Worm (Caenorhabditis elegans): Measurements from ENCODE around the gene ceh-60.

Gene ceh-60

DNA sequence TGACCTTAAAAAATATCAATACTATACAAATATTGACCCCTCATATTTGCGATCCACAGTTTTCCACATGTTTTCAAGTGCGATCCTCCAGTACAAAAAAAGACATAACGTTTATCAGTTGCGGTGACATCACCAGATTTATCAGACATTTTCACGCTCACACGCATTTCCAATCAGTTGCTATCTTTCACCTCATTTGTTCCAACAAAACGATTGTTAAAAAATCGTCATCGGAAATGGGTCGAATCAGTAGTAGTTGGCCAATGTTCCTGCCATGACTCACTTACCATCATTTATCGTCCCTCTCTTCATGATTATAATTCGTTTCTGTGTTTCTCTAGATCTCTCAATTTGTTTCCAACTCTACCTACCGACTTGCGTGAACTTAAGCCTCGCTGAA is 21.7 kb upstream of the ceh-60 start (continued):
- no peak for TF ChIP-seq dmd-8 (GFP tag; IDR thresholded peaks at IDR 0.05)

DNA sequence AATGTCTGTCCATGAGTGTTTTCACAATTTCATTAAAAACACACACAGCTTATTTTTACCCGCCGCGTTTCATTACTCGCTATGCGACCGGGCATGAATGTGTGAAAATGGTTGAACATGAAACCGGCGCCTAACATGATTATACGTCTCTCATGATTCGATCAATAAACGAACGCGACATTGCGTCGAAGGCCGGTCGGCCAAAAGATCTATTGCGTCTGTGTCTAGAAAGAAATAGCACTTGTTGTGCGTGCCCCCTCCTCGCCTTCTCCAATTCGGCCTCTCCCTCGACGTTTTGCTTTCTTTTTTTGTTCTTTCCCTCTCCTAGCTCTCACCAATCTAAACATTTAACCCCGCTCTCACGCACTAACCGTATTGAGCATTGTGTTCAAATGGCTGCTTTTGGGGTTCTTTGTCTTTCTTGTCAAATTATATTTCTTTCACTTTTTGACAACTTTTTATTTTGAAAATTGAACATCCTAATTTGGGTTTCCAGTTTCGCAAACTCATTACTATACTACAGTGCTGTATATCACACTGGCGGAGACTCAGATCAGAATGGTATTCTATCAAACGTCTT is 21.2 kb upstream of the ceh-60 start:
- TF ChIP-seq lir-3 (tag; optimal IDR thresholded peaks at IDR 0.05) (no peak), dve-1 (tag; optimal IDR thresholded peaks at IDR 0.05; ENCODE audit: insufficient read depth) (peak; percentile 25), nhr-48 (tag; optimal IDR thresholded peaks at IDR 0.05) (no peak), mxl-3 (GFP tag; optimal IDR thresholded peaks at IDR 0.05) (peak; percentile 14), hlh-11 (tag; optimal IDR thresholded peaks at IDR 0.05) (peak; percentile 33), ceh-82 (tag; optimal IDR thresholded peaks at IDR 0.05) (no peak), lsy-2 (tag; optimal IDR thresholded peaks at IDR 0.05) (no peak), nhr-10 (tag; optimal IDR thresholded peaks at IDR 0.05) (no peak), ceh-28 (tag; optimal IDR thresholded peaks at IDR 0.05) (peak; percentile 4), jun-1 (tag; optimal IDR thresholded peaks at IDR 0.05) (no peak), pqm-1 (tag; optimal IDR thresholded peaks at IDR 0.05) (no peak), mep-1 (tag; optimal IDR thresholded peaks at IDR 0.05) (peak; percentile 20), nhr-76 (tag; optimal IDR thresholded peaks at IDR 0.05) (no peak), egl-43 (GFP tag; IDR thresholded peaks at IDR 0.05) (no peak), pha-4 (GFP tag; IDR thresholded peaks at IDR 0.05) (no peak), pha-4 (tag; optimal IDR thresholded peaks at IDR 0.05) (no peak), hmg-1.1 (GFP tag; IDR thresholded peaks at IDR 0.05) (peak; percentile 37; the same call in 1 of the 2 replicates), D1046.2 (GFP tag; IDR thresholded peaks at IDR 0.05) (no peak), aha-1 (tag) (peak; percentile 51), nhr-111 (GFP tag; optimal IDR thresholded peaks at IDR 0.05) (no peak), unc-62 (GFP tag; optimal IDR thresholded peaks at IDR 0.05 in 1 of 2) (peak in 1 of 2 experiments; percentile 82), unc-62 (tag; optimal IDR thresholded peaks at IDR 0.05) (no peak), Y75B8A.6 (GFP tag; IDR thresholded peaks at IDR 0.05) (no peak), T26A8.4 (GFP tag; IDR thresholded peaks at IDR 0.05) (no peak), egl-27 (tag; optimal IDR thresholded peaks at IDR 0.05) (no peak), daf-16 (GFP tag; optimal IDR thresholded peaks at IDR 0.05) (no peak), daf-16 (tag; optimal IDR thresholded peaks at IDR 0.05) (peak; percentile 34), unc-130 (GFP tag; optimal IDR thresholded peaks at IDR 0.05) (no peak), hlh-30 (tag; optimal IDR thresholded peaks at IDR 0.05; ENCODE audit: insufficient read depth) (peak; percentile 33), lin-29 (GFP tag; IDR thresholded peaks at IDR 0.05) (no peak), lin-13 (GFP tag; optimal IDR thresholded peaks at IDR 0.05) (no peak)

DNA sequence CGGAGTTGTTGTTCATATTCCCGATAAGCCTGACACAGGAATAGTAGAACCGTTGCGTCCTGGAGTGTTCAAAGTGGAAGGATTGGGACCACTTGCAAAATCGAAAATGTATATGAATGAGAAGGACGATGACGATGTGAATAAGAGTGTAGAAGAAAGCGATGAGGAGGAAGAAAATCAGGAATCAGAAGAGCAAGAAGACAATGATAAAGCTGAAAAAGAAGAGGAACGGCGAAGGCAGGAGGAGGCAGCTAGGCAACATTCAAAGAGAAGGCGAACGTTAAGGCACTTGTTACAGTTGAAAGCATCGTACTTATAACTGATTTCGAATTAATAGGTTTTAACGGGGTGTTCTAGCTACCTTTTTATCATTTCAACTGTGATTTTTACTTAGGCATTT is 13.7 kb upstream of the ceh-60 start:
- TF ChIP-seq ctbp-1 (GFP tag; IDR thresholded peaks at IDR 0.05) (no peak), nhr-76 (tag; optimal IDR thresholded peaks at IDR 0.05) (no peak), zfp-3 (GFP tag; conservative IDR thresholded peaks at IDR 0.05) (no peak), unc-39 (tag; optimal IDR thresholded peaks at IDR 0.05) (no peak), unc-62 (GFP tag; optimal IDR thresholded peaks at IDR 0.05 in 1 of 2) (peak in 1 of 2 experiments; percentile 98), unc-62 (tag; optimal IDR thresholded peaks at IDR 0.05) (no peak)

DNA sequence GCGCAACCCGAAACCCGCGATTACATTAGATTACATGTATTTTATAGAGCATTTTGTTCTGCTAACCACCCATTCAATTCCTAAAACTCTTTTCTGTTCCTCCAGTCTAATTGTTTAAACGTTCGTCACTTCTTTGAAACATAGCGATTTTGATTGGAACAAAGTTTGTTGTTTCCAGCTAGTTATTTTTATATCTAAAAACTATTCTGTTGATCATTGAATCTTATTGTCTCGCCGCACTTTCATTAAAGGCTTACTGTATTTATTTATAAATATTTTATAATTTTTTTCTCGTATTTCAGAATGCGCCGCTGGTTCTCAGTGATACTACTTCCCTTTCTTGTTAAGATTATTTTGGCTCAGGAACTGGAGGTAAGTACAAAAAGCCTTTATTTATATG is 12.7 kb upstream of the ceh-60 start, which contains the start of gene T14E8.2:
TSS of gene T14E8.2 (plus strand) at position 301 of the 400 bp plus-strand sequence.
- TF ChIP-seq ceh-44 (GFP tag; IDR thresholded peaks at IDR 0.05) (no peak), lir-3 (tag; optimal IDR thresholded peaks at IDR 0.05) (no peak)

DNA sequence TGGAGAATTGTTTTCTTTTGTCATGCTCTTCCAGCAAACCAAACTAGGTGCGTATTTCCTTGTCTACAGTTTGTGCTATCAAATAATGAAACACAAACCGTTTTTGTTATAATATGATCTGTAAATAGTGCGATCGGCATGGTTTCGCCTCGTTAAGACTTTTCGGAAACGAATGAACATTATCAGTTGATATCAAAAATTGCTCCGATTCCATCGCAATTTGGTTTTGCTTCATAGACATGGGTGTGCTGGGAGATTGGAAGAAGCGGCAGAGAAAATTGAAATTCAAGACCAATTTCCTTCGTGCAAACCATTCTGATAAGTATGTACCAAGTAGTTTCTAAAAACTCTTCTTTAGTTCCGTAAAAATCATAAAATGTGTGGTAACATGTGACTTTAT is 8.1 kb upstream of the ceh-60 start:
- no peak for TF ChIP-seq lin-13 (GFP tag; optimal IDR thresholded peaks at IDR 0.05)
- peak; percentile 36 for TF ChIP-seq pqm-1 (tag; optimal IDR thresholded peaks at IDR 0.05)
- no peak for TF ChIP-seq attf-4 (tag; optimal IDR thresholded peaks at IDR 0.05)
- no peak for TF ChIP-seq daf-16 (GFP tag; optimal IDR thresholded peaks at IDR 0.05)
- TF ChIP-seq daf-16 (tag; optimal IDR thresholded peaks at IDR 0.05) = peak; percentile 59
- no peak for TF ChIP-seq ceh-32 (tag; optimal IDR thresholded peaks at IDR 0.05; ENCODE audit: poor library complexity)
- peak; percentile 33 for TF ChIP-seq mxl-3 (GFP tag; optimal IDR thresholded peaks at IDR 0.05)
- TF ChIP-seq dve-1 (tag; optimal IDR thresholded peaks at IDR 0.05; ENCODE audit: insufficient read depth) = peak; percentile 64
- no peak for TF ChIP-seq vab-7 (GFP tag; IDR thresholded peaks at IDR 0.05)
- TF ChIP-seq Y75B8A.6 (GFP tag; IDR thresholded peaks at IDR 0.05) = no peak
- no peak for TF ChIP-seq F26F4.8 (GFP tag; conservative IDR thresholded peaks at IDR 0.05)
- TF ChIP-seq dmd-6 (GFP tag; IDR thresholded peaks at IDR 0.05) = peak; percentile 75
- TF ChIP-seq hlh-11 (tag; optimal IDR thresholded peaks at IDR 0.05) = peak; percentile 68
- no peak for TF ChIP-seq mep-1 (tag; optimal IDR thresholded peaks at IDR 0.05)
- TF ChIP-seq zag-1 (tag; optimal IDR thresholded peaks at IDR 0.05) = no peak
- TF ChIP-seq ZK546.5 (tag; optimal IDR thresholded peaks at IDR 0.05) = no peak
- no peak for TF ChIP-seq aly-2 (tag; optimal IDR thresholded peaks at IDR 0.05)
- TF ChIP-seq daf-12 (tag; optimal IDR thresholded peaks at IDR 0.05) = no peak
- TF ChIP-seq nhr-10 (tag; optimal IDR thresholded peaks at IDR 0.05) = no peak
